Worm (Caenorhabditis elegans) whole organism, L1 larva: Measurements from ENCODE around the gene miro-1.

Experiments
- mep-1 ChIP-seq: fragments of 150-350 bp; optimal IDR thresholded peaks from 2 replicates; lab custom pipeline; 2014; ENCODE audit warnings: missing biosample characterization, missing genetic modification characterization
- nhr-237 ChIP-seq: fragments of 150-350 bp; optimal IDR thresholded peaks from 2 replicates; lab custom pipeline; 2014; ENCODE audit warnings: missing biosample characterization, missing genetic modification characterization
- pqm-1 ChIP-seq: sonication (generic microtip); optimal IDR thresholded peaks from 3 replicates; lab custom pipeline; 2017; ENCODE audit warnings: missing biosample characterization, missing genetic modification characterization
- rnt-1 ChIP-seq: sonication (generic microtip); optimal IDR thresholded peaks from 2 replicates; lab custom pipeline; 2016; ENCODE audit warnings: mild to moderate bottlenecking, missing genetic modification characterization, moderate library complexity, missing compliant biosample characterization
- ztf-11 ChIP-seq, 2 experiments: sonication (generic microtip); optimal IDR thresholded peaks; 2 replicates each; lab custom pipeline; 2016 to 2017; ENCODE audit warnings: missing genetic modification characterization in 2 of 2, missing biosample characterization in 1 of 2, missing compliant biosample characterization in 1 of 2

ce11 chrIV:4683149-4683548, 32.5 kb downstream of the miro-1 start:
- TF ChIP-seq pqm-1 (tag; lab: Kevin White, UChicago), result no peak
- TF ChIP-seq mep-1 (tag; lab: Kevin White, UChicago), result no peak
- no peak for TF ChIP-seq ztf-11 (tag; optimal IDR thresholded peaks at IDR 0.05; lab: Kevin White, UChicago)
- TF ChIP-seq nhr-237 (tag; lab: Kevin White, UChicago), result no peak
- no peak for TF ChIP-seq rnt-1 (tag; lab: Kevin White, UChicago)
